Worm (Caenorhabditis elegans) whole organism, L3 larva: ENCODE measurements around the gene mnk-1.

Source experiments
- R02D3.7 ChIP-seq: fragments of 150-350 bp; optimal IDR thresholded peaks from 2 replicates; lab custom pipeline; 2014; ENCODE audit warnings: missing biosample characterization, missing genetic modification characterization
- ZK546.5 ChIP-seq: sonication (generic microtip); optimal IDR thresholded peaks from 2 replicates; lab custom pipeline; 2017; ENCODE audit warnings: missing biosample characterization, missing genetic modification characterization
- aly-2 ChIP-seq: fragments of 150-350 bp; optimal IDR thresholded peaks from 2 replicates; lab custom pipeline; 2014; ENCODE audit warnings: missing biosample characterization, missing genetic modification characterization
- ama-1 ChIP-seq: fragments of 150-350 bp; optimal IDR thresholded peaks from 2 replicates; lab custom pipeline; 2018
- ceh-16 ChIP-seq: sonication (generic microtip); optimal IDR thresholded peaks from 2 replicates; lab custom pipeline; 2017; ENCODE audit warnings: missing biosample characterization, missing genetic modification characterization
- ceh-28 ChIP-seq: fragments of 150-350 bp; optimal IDR thresholded peaks from 2 replicates; lab custom pipeline; 2014; ENCODE audit warnings: missing biosample characterization, missing genetic modification reagents, missing genetic modification characterization
- ceh-82 ChIP-seq: fragments of 150-350 bp; optimal IDR thresholded peaks from 2 replicates; lab custom pipeline; 2014; ENCODE audit warnings: missing biosample characterization, missing genetic modification characterization
- daf-12 ChIP-seq: fragments of 150-350 bp; optimal IDR thresholded peaks from 2 replicates; lab custom pipeline; 2014; ENCODE audit warnings: missing biosample characterization, missing genetic modification reagents, missing genetic modification characterization
- egl-5 ChIP-seq: fragments of 150-350 bp; optimal IDR thresholded peaks from 2 replicates; lab custom pipeline; 2017; ENCODE audit warnings: missing biosample characterization, missing genetic modification reagents, missing genetic modification characterization, inconsistent platforms
- elt-1 ChIP-seq: fragments of 150-350 bp; optimal IDR thresholded peaks from 2 replicates; lab custom pipeline; 2014; ENCODE audit warnings: missing biosample characterization, missing genetic modification characterization
- elt-3 ChIP-seq, 3 experiments: fragments of 150-350 bp in 1 of 3; sonication (generic microtip) in 2 of 3; optimal IDR thresholded peaks; 2 replicates in 2 of 3; 4 replicates in 1 of 3; lab custom pipeline; 2014 to 2017; ENCODE audit warnings: missing biosample characterization in 3 of 3, missing genetic modification characterization in 3 of 3
- eor-1 ChIP-seq, 2 experiments: fragments of 150-350 bp; optimal IDR thresholded peaks; 2 replicates each; lab custom pipeline; 2014 to 2018; ENCODE audit warnings: missing biosample characterization in 2 of 2, missing genetic modification characterization in 2 of 2
- fkh-10 ChIP-seq: sonication (generic microtip); optimal IDR thresholded peaks from 2 replicates; lab custom pipeline; 2017; ENCODE audit warnings: missing biosample characterization, missing genetic modification reagents, missing genetic modification characterization
- hmg-11 ChIP-seq: sonication (generic microtip); optimal IDR thresholded peaks from 2 replicates; lab custom pipeline; 2016; ENCODE audit warnings: missing genetic modification characterization, missing compliant biosample characterization
- jun-1 ChIP-seq: fragments of 150-350 bp; optimal IDR thresholded peaks from 2 replicates; lab custom pipeline; 2014; ENCODE audit warnings: missing biosample characterization, missing genetic modification reagents, missing genetic modification characterization
- lin-15B ChIP-seq: fragments of 150-350 bp; optimal IDR thresholded peaks from 2 replicates; lab custom pipeline; 2014; ENCODE audit warnings: missing biosample characterization, missing genetic modification characterization
- lin-39 ChIP-seq: fragments of 150-350 bp; optimal IDR thresholded peaks from 2 replicates; lab custom pipeline; 2018; ENCODE audit warnings: missing biosample characterization, missing genetic modification reagents, missing genetic modification characterization
- lsy-12 ChIP-seq: sonication (generic microtip); optimal IDR thresholded peaks from 2 replicates; lab custom pipeline; 2016; ENCODE audit warnings: mild to moderate bottlenecking, missing genetic modification characterization, missing compliant biosample characterization
- mdl-1 ChIP-seq: fragments of 150-350 bp; optimal IDR thresholded peaks from 2 replicates; lab custom pipeline; 2014; ENCODE audit warnings: missing biosample characterization, missing genetic modification characterization
- nhr-11 ChIP-seq: fragments of 150-350 bp; optimal IDR thresholded peaks from 2 replicates; lab custom pipeline; 2014; ENCODE audit warnings: missing biosample characterization, missing genetic modification characterization
- nhr-23 ChIP-seq: fragments of 150-350 bp; optimal IDR thresholded peaks from 2 replicates; lab custom pipeline; 2014; ENCODE audit warnings: missing biosample characterization, missing genetic modification reagents, missing genetic modification characterization
- nhr-237 ChIP-seq: fragments of 150-350 bp; optimal IDR thresholded peaks from 2 replicates; lab custom pipeline; 2014; ENCODE audit warnings: missing biosample characterization, missing genetic modification characterization
- nhr-25 ChIP-seq: sonication (generic microtip); optimal IDR thresholded peaks from 2 replicates; lab custom pipeline; 2017; ENCODE audit warnings: missing biosample characterization, missing genetic modification characterization
- nhr-28 ChIP-seq: fragments of 150-350 bp; optimal IDR thresholded peaks from 2 replicates; lab custom pipeline; 2014; ENCODE audit warnings: missing biosample characterization, missing genetic modification characterization
- nhr-43 ChIP-seq: sonication (generic microtip); optimal IDR thresholded peaks from 2 replicates; lab custom pipeline; 2016; ENCODE audit warnings: mild to moderate bottlenecking, missing genetic modification characterization, missing compliant biosample characterization; ENCODE audit not compliant: poor library complexity, severe bottlenecking
- nhr-67 ChIP-seq: fragments of 150-350 bp; optimal IDR thresholded peaks from 2 replicates; lab custom pipeline; 2014; ENCODE audit warnings: missing biosample characterization, missing genetic modification characterization
- nhr-76 ChIP-seq: fragments of 150-350 bp; sonication (generic microtip); optimal IDR thresholded peaks from 5 replicates; lab custom pipeline; 2014; ENCODE audit warnings: missing biosample characterization, missing genetic modification characterization
- nhr-77 ChIP-seq: fragments of 150-350 bp; optimal IDR thresholded peaks from 2 replicates; lab custom pipeline; 2014; ENCODE audit warnings: missing biosample characterization, missing genetic modification characterization
- pha-4 ChIP-seq: fragments of 150-350 bp; optimal IDR thresholded peaks from 2 replicates; lab custom pipeline; 2014; ENCODE audit warnings: missing biosample characterization, missing genetic modification reagents, missing genetic modification characterization
- sea-2 ChIP-seq: fragments of 150-350 bp; sonication (generic microtip); optimal IDR thresholded peaks from 4 replicates; lab custom pipeline; 2014; ENCODE audit warnings: missing biosample characterization, missing genetic modification reagents, missing genetic modification characterization
- skn-1 ChIP-seq: fragments of 150-350 bp; optimal IDR thresholded peaks from 2 replicates; lab custom pipeline; 2014; ENCODE audit warnings: missing biosample characterization, missing genetic modification characterization
- unc-62 ChIP-seq: fragments of 150-350 bp; sonication (generic microtip); optimal IDR thresholded peaks from 4 replicates; lab custom pipeline; 2014; ENCODE audit warnings: missing biosample characterization, missing genetic modification reagents, missing genetic modification characterization
- zag-1 ChIP-seq: fragments of 150-350 bp; optimal IDR thresholded peaks from 2 replicates; lab custom pipeline; 2014; ENCODE audit warnings: missing biosample characterization, missing genetic modification characterization
- ztf-11 ChIP-seq: fragments of 150-350 bp; optimal IDR thresholded peaks from 2 replicates; lab custom pipeline; 2014; ENCODE audit warnings: missing biosample characterization, missing genetic modification characterization

The mnk-1 gene

DNA sequence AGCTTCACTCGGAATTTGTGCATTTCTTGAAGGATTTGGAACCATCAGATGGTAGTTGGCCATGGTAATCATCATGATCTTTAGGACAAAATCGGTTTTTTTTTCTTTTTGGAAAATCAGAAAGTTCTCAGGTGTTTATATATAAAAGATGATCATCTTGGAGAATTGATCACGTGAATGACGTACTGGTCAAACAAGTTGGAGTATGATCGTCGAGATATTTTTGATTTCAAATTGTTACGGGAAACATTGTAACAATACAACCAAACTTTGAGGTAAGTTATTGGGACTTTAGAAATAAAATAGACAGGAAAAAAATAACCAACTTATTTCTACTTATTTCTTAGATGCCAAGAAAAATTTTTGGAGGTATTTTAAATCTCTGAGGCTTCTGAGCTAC lies 35.8 kb downstream of the mnk-1 start, which contains the start of gene F59B10.4:
Gene F59B10.4 (minus strand): TSS at position 101 of the 400 bp plus-strand sequence.
- TF ChIP-seq R02D3.7: no peak
- no peak for TF ChIP-seq sea-2
- TF ChIP-seq fkh-10 (GFP tag; lab: Kevin White, UChicago): no peak
- no peak for TF ChIP-seq nhr-67 (tag; lab: Kevin White, UChicago)
- TF ChIP-seq ama-1 (lab: Kevin White, UChicago): no peak
- TF ChIP-seq nhr-25 (tag; lab: Kevin White, UChicago): no peak
- no peak for TF ChIP-seq nhr-237 (tag; lab: Kevin White, UChicago)
- no peak for TF ChIP-seq nhr-28 (tag; lab: Kevin White, UChicago)
- no peak for TF ChIP-seq aly-2 (tag; lab: Kevin White, UChicago)
- TF ChIP-seq pha-4 (tag; lab: Kevin White, UChicago): no peak
- TF ChIP-seq unc-62 (GFP tag; lab: Kevin White, UChicago): no peak
- TF ChIP-seq ZK546.5 (tag; lab: Kevin White, UChicago): no peak

DNA sequence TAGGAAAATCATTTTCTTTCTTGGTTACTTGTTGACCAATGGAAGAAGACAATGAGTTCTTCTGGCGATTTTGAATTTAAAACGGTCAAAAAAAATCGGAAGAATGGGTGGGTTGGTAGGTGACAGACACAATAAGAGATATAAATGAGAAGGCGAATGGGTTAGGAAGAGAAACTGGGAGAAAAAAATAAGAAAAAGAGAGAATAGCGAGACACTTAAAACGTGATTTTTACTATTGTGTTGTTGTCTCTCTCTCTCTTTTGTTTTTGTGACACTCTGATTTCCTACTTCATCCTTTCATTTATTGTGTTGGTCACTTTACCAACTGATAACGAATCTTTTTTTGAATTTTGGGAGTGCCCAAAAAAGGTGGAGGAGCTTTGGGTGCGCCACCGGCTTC lies 38.5 kb downstream of the mnk-1 start:
- TF ChIP-seq lsy-12: no peak
- no peak for TF ChIP-seq mdl-1
- no peak for TF ChIP-seq ceh-16 (tag; lab: Kevin White, UChicago)
- TF ChIP-seq ama-1 (lab: Kevin White, UChicago): no peak
- TF ChIP-seq egl-5: no peak
- no peak for TF ChIP-seq unc-62 (GFP tag; lab: Kevin White, UChicago)
- TF ChIP-seq ztf-11 (tag; lab: Kevin White, UChicago): no peak
- peak; percentile 40 for TF ChIP-seq nhr-23
- TF ChIP-seq lin-39 (tag; lab: Kevin White, UChicago): no peak
- TF ChIP-seq, all 47 proteins: peak for 1

DNA sequence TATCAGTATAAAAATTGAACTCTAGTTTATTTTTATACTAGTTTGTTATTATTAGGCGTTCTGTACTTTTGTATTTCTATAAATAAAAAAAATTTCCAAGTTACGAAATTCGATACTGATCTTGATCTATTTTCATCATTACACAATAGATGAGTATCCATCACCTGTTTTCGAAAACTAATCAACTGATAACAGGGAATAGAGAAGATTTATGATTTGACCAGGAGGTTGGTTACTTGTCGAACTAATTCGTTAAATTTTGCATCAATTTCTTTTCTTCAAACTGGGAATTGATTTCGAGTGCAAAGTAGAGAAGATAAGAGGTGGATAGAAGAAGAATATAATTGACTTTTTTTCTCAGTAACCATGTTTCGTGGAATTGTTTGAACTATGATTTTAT lies 39.4 kb downstream of the mnk-1 start:
- TF ChIP-seq daf-12 (tag; lab: Kevin White, UChicago) (no peak), ceh-28 (tag; lab: Kevin White, UChicago) (peak; percentile 2), lsy-12 (no peak), unc-62 (GFP tag; lab: Kevin White, UChicago) (no peak), nhr-28 (tag; lab: Kevin White, UChicago) (no peak), nhr-23 (peak; percentile 54), ceh-82 (tag; lab: Kevin White, UChicago) (no peak), nhr-67 (tag; lab: Kevin White, UChicago) (no peak), mdl-1 (no peak), elt-3 (tag; optimal IDR thresholded peaks at IDR 0.05; lab: Kevin White, UChicago) (no peak), elt-1 (tag; lab: Kevin White, UChicago) (no peak)

DNA sequence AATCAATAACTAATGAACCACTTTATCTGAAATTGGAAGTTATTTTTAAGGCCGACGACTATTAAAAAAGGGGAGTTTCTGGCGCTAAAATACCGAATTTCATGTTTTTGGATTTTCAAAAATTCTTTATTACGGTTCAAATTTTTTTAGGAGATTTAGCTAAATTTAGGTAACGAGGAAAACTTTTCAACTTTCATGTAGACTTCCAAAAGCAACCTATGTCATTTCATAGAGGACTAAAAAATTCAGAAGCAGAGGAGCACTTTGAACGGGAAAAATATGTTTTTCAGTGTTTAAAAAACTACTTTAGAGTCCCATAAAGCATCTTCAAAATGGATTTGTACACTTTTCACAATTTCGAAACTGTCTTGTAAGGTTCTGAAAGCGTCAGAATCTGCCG lies 41.5 kb downstream of the mnk-1 start:
- TF ChIP-seq mdl-1 (no peak), aly-2 (tag; lab: Kevin White, UChicago) (no peak), R02D3.7 (no peak), lin-15B (tag; lab: Kevin White, UChicago) (no peak), nhr-23 (no peak), nhr-43 (tag; lab: Kevin White, UChicago) (no peak), daf-12 (tag; lab: Kevin White, UChicago) (no peak), hmg-11 (tag; lab: Kevin White, UChicago) (no peak), skn-1 (tag; lab: Kevin White, UChicago) (no peak), jun-1 (tag; lab: Kevin White, UChicago) (no peak), nhr-76 (tag; lab: Kevin White, UChicago) (no peak), nhr-25 (tag; lab: Kevin White, UChicago) (no peak), lsy-12 (no peak), nhr-28 (tag; lab: Kevin White, UChicago) (no peak), nhr-11 (no peak), nhr-77 (tag; lab: Kevin White, UChicago) (no peak), egl-5 (no peak)
- TF ChIP-seq, all 47 proteins: peak for 0

ce11 chrII:10510242-10510641 lies 44.6 kb downstream of the mnk-1 start, which contains the start of gene F59B10.3:
Gene F59B10.3, plus strand, starts transcription at chrII:10510542.
- TF ChIP-seq zag-1 (tag; lab: Kevin White, UChicago) (no peak), eor-1 (tag; optimal IDR thresholded peaks at IDR 0.05; lab: Kevin White, UChicago) (no peak), pha-4 (tag; lab: Kevin White, UChicago) (peak; percentile 63)
